Worm (Caenorhabditis elegans) whole organism, late embryonic: Measurements from ENCODE around the gene ech-9.

ENCODE experiments used
- T23F11.4 ChIP-seq: fragments of 200-800 bp; sonication (Bioruptor generic); optimal IDR thresholded peaks from 2 replicates; lab custom pipeline; 2018; ENCODE audit warnings: mild to moderate bottlenecking, missing genetic modification characterization, missing compliant biosample characterization
- ceh-48 ChIP-seq: sonication (generic microtip); optimal IDR thresholded peaks from 2 replicates; lab custom pipeline; 2016; ENCODE audit warnings: missing genetic modification characterization, inconsistent platforms, missing compliant biosample characterization
- ceh-9 ChIP-seq: sonication (generic microtip); optimal IDR thresholded peaks from 2 replicates; lab custom pipeline; 2016; ENCODE audit warnings: mild to moderate bottlenecking, missing genetic modification characterization, inconsistent platforms, missing compliant biosample characterization
- fkh-6 ChIP-seq: sonication (generic microtip); optimal IDR thresholded peaks from 2 replicates; lab custom pipeline; 2016; ENCODE audit warnings: missing genetic modification characterization, missing compliant biosample characterization
- hlh-15 ChIP-seq: sonication (generic microtip); optimal IDR thresholded peaks from 2 replicates; lab custom pipeline; 2016; ENCODE audit warnings: missing genetic modification characterization, missing compliant biosample characterization
- mec-3 ChIP-seq: sonication (generic microtip); optimal IDR thresholded peaks from 2 replicates; lab custom pipeline; 2016; ENCODE audit warnings: borderline replicate concordance, missing genetic modification characterization, missing compliant biosample characterization
- nfya-1 ChIP-seq: sonication (generic microtip); optimal IDR thresholded peaks from 2 replicates; lab custom pipeline; 2017; ENCODE audit warnings: missing genetic modification characterization, mild to moderate bottlenecking, missing compliant biosample characterization, antibody characterized with exemption, moderate library complexity
- nhr-11 ChIP-seq: fragments of 150-350 bp; optimal IDR thresholded peaks from 2 replicates; lab custom pipeline; 2014; ENCODE audit warnings: missing biosample characterization, missing genetic modification characterization
- pat-9 ChIP-seq: fragments of 200-800 bp; sonication (Bioruptor generic); optimal IDR thresholded peaks from 2 replicates; lab custom pipeline; 2018; ENCODE audit warnings: mild to moderate bottlenecking, missing genetic modification characterization, moderate library complexity, missing compliant biosample characterization
- pha-4 ChIP-seq: fragments of 150-350 bp; optimal IDR thresholded peaks from 2 replicates; lab custom pipeline; 2018; ENCODE audit warnings: missing biosample characterization, missing genetic modification reagents, missing genetic modification characterization
- pqm-1 ChIP-seq: sonication (generic microtip); optimal IDR thresholded peaks from 2 replicates; lab custom pipeline; 2016; ENCODE audit warnings: missing genetic modification characterization, missing compliant biosample characterization
- unc-3 ChIP-seq, 2 experiments: fragments of 200-800 bp in 1 of 2; sonication (Bioruptor generic) in 1 of 2; sonication (generic microtip) in 1 of 2; conservative IDR thresholded peaks in 1 of 2; optimal IDR thresholded peaks in 1 of 2; 2 replicates each; pipeline versions ENCODE4 v1.3.6 to Lab custom; 2016 to 2022; ENCODE audit warnings: missing compliant biosample characterization in 2 of 2, missing genetic modification characterization in 2 of 2, missing genetic modification reagents in 1 of 2
- unc-42 ChIP-seq: sonication (generic microtip); optimal IDR thresholded peaks from 2 replicates; lab custom pipeline; 2016; ENCODE audit warnings: missing genotype, missing genetic modification characterization, missing compliant biosample characterization

DNA sequence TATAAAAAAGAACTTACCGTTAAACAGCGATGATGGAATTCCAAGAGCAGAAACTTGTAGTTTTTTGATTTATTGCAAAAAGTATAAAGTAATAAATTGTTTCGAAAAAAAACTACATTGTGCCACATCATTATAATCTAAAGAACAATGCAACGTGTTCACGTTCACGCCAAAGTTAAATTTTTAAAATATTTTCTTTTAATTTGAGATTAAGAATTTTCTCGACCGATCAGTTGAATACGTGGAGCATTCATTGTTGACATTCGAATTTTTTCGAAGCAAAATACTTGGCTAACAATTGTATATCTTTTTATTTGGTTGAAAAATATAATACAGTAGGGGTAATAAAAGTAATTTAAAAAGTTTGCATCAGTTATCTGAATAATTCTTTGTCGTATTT, 4.2 kb downstream of the ech-9 start, which contains the start of gene F01G10.5:
- no peak for TF ChIP-seq pha-4
- no peak for TF ChIP-seq ceh-9 (tag; lab: Kevin White, UChicago)
- TF ChIP-seq nfya-1 (tag; lab: Kevin White, UChicago), result no peak
- no peak for TF ChIP-seq pqm-1 (tag; lab: Kevin White, UChicago)
- no peak for TF ChIP-seq unc-3 (GFP tag; conservative IDR thresholded peaks at IDR 0.05; lab: Robert Waterston, UW)
- no peak for TF ChIP-seq unc-3 (tag; optimal IDR thresholded peaks at IDR 0.05; lab: Kevin White, UChicago)
- TF ChIP-seq ceh-48 (tag; lab: Kevin White, UChicago), result no peak
- TF ChIP-seq nhr-11 (tag; lab: Kevin White, UChicago), result no peak
- TF ChIP-seq hlh-15 (tag; lab: Kevin White, UChicago), result no peak
- no peak for TF ChIP-seq unc-42 (tag; lab: Kevin White, UChicago)
- no peak for TF ChIP-seq fkh-6 (tag; lab: Kevin White, UChicago)
- TF ChIP-seq mec-3 (tag; lab: Kevin White, UChicago), result no peak
- TF ChIP-seq pat-9 (tag; lab: Kevin White, UChicago), result no peak
- no peak for TF ChIP-seq T23F11.4 (GFP tag; lab: Kevin White, UChicago)
